Worm (Caenorhabditis elegans): ENCODE results near the gene col-152.

Gene col-152

DNA sequence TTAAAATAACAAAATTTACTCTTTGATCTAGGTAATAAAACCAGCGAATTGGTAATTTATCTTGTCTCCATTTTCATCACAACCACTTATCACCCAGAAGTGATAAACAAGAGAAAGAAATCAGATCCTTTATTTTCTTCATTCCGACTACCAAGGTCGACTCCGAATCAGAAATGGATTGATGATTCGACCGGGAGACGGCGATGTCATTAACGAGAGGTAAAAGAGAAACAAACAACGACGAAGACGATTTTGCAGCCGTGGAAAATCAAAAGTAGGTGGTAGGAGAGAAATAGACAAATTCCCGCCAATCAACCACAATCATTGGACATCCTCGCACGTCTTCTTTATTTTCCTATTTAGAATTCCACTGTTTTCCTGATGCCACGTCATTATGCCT is 3.6 kb upstream of the col-152 start:
- TF ChIP-seq F57C9.4 (tag; optimal IDR thresholded peaks at IDR 0.05): no peak
- TF ChIP-seq zfh-2 (GFP tag; conservative IDR thresholded peaks at IDR 0.05): no peak
- TF ChIP-seq lag-1 (GFP tag; IDR thresholded peaks at IDR 0.05): no peak
- TF ChIP-seq ZK185.1 (tag; optimal IDR thresholded peaks at IDR 0.05; ENCODE audit: poor library complexity, severe bottlenecking): no peak

DNA sequence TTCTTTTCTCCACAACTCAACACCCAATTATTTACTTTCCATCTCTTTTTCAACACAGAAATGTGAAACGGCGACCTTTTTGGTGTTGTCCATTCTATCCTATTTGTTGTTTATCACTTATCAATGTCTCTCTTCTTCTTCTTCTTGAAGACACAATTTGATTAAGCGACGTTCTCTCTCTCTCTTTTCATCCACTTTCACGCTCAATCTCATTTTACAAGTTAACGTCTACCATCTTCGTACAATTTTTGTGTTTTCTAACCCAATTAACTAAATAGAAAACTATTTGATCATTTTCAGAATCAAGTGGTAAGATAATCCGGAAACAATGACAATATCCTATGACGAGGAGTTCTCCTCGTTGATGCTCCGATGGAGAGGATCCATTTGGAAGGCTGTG is 3.0 kb upstream of the col-152 start, which contains the start of gene best-14:
Gene best-14, plus strand, starts transcription at position 301 of the 400 bp plus-strand sequence.
- no peak for TF ChIP-seq ceh-79 (tag; optimal IDR thresholded peaks at IDR 0.05)
- TF ChIP-seq nfya-1 (tag; optimal IDR thresholded peaks at IDR 0.05; ENCODE audit: borderline replicate concordance, insufficient read depth): no peak
- no peak for TF ChIP-seq ceh-58 (GFP tag; IDR thresholded peaks at IDR 0.05)
- TF ChIP-seq F55B11.4 (tag; optimal IDR thresholded peaks at IDR 0.05; ENCODE audit: borderline replicate concordance, insufficient read depth): no peak
- TF ChIP-seq lin-35 (GFP tag; optimal IDR thresholded peaks at IDR 0.05): no peak
- no peak for TF ChIP-seq aptf-3 (GFP tag; IDR thresholded peaks at IDR 0.05)
- no peak for TF ChIP-seq hlh-12 (tag; optimal IDR thresholded peaks at IDR 0.05)
- TF ChIP-seq Y56A3A.18 (GFP tag; IDR thresholded peaks at IDR 0.05): no peak
- TF ChIP-seq mel-28 (tag; optimal IDR thresholded peaks at IDR 0.05; ENCODE audit: borderline replicate concordance): no peak
- TF ChIP-seq rec-8 (tag; optimal IDR thresholded peaks at IDR 0.05): no peak

DNA sequence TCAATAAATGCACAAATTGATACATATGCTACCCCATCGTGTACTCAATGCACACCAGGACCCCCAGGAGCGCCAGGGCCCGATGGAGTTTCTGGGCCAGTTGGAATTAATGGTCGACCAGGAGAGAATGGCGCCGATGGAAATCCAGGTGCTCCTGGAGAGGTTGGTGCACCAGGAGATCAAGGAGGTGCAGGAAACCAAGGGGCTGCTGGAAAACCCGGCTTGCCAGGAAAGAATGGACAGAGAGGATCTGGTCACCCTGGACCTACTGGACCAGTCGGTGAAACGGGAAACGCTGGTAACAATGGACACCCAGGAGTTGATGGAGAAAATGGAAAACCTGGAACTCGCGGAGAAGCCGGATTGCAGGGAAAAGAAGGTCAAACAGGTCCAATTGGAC is 911 bp downstream of the col-152 start:
- TF ChIP-seq ztf-22 (GFP tag; optimal IDR thresholded peaks at IDR 0.05) (peak; percentile 30), zfh-2 (GFP tag; conservative IDR thresholded peaks at IDR 0.05) (no peak), egrh-3 (GFP tag; IDR thresholded peaks at IDR 0.05) (peak; percentile 52; the same call in 1 of the 2 replicates)

DNA sequence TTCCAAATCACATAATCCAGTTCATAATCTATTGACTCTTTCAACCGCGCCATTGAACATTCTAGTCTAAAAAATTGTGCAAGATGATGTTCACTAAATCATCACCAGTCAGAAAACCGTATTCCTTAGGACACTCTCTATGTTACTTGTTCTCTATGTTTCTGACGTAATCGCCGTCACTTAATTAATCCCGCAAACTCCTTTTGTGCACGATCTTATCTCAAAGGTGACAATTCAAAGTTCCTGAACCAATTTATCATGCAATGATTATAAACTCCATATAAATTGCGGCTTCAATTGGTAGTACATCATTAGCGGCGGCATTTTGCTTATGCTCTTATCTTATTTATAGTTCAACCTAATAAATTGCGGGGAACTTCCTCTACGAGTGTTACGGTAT is 2.1 kb downstream of the col-152 start:
- TF ChIP-seq nhr-80 (tag; optimal IDR thresholded peaks at IDR 0.05): peak; percentile 60
- no peak for TF ChIP-seq K11D2.4 (GFP tag; IDR thresholded peaks at IDR 0.05)
- TF ChIP-seq rpc-1 (optimal IDR thresholded peaks at IDR 0.05): no peak
- TF ChIP-seq rpc-1 (tag; optimal IDR thresholded peaks at IDR 0.05): no peak
- no peak for TF ChIP-seq egl-44 (GFP tag; IDR thresholded peaks at IDR 0.05)
- TF ChIP-seq atf-7 (tag; optimal IDR thresholded peaks at IDR 0.05): peak; percentile 63
- TF ChIP-seq somi-1 (GFP tag; optimal IDR thresholded peaks at IDR 0.05): no peak
- no peak for TF ChIP-seq C06A6.2 (GFP tag; conservative IDR thresholded peaks at IDR 0.05)
- TF ChIP-seq ztf-6 (GFP tag; IDR thresholded peaks at IDR 0.05): no peak

DNA sequence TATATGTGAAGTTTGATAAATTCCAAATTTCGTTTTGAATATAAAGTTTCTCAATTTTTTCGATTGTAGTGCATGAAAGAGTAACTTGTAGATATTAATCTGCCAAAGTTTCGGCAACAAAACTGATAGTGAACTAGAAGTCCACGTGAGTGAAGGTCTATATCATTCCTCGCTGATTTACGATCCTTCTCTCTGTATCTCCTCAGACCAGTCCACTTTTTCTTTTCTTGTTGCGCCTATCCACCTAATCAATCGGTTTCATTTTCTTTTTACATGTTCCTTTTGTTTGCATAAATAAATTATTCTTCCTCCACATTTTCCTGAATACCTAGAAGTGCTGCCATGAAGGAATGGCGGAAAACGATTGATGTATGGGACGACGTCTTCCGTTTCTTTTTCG is 3.4 kb downstream of the col-152 start:
- TF ChIP-seq nfyb-1 (GFP tag; IDR thresholded peaks at IDR 0.05) (no peak), ama-1 (optimal IDR thresholded peaks at IDR 0.05) (no peak), ama-1 (GFP tag; optimal IDR thresholded peaks at IDR 0.05) (no peak), unc-130 (GFP tag; optimal IDR thresholded peaks at IDR 0.05) (no peak), F33H1.4 (GFP tag; IDR thresholded peaks at IDR 0.05) (no peak), let-526 (GFP tag; IDR thresholded peaks at IDR 0.05) (no peak), hmg-1.2 (GFP tag; IDR thresholded peaks at IDR 0.05) (no peak), dpff-1 (tag; optimal IDR thresholded peaks at IDR 0.05) (no peak)
